Worm (Caenorhabditis elegans): ENCODE measurements around the gene K02A2.5.

DNA sequence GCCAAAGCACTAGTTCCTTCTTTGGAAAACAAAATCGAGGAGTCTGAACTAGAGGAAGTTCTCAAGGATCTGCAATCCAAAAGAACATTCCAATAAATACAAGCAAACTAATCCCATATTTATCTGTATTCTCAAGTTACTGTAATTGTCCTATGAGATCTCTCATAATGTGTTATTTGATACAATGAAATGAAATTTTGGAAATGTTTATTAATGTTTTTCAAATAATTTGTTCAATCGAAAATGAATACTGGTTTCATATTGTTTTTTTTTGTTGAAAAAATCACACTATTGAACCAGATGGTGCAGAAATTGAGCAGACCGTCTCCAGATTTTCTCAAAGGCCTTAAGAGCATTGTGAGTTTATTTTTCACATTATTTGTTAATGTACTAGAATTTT, 36.9 kb downstream of the K02A2.5 start, which contains the start of gene F43E2.1:
- TF ChIP-seq tab-1 (GFP tag; IDR thresholded peaks at IDR 0.05), result no peak
- no peak for TF ChIP-seq flt-1 (GFP tag; IDR thresholded peaks at IDR 0.05)
- no peak for TF ChIP-seq ztf-23 (GFP tag; IDR thresholded peaks at IDR 0.05)
- TF ChIP-seq klf-2 (GFP tag; conservative IDR thresholded peaks at IDR 0.05), result no peak

Measured in whole organism, midembryonic.